Worm (Caenorhabditis elegans): ENCODE measurements around the gene lat-1.

ce11 chrII:8899357-8899748, 2.7 kb downstream of the lat-1 start:
- TF ChIP-seq aptf-2 (GFP tag; conservative IDR thresholded peaks at IDR 0.05) (no peak), rcor-1 (GFP tag; IDR thresholded peaks at IDR 0.05) (no peak), ama-1 (optimal IDR thresholded peaks at IDR 0.05) (no peak), ama-1 (GFP tag; optimal IDR thresholded peaks at IDR 0.05) (no peak), unc-62 (GFP tag; optimal IDR thresholded peaks at IDR 0.05) (no peak), Y95B8A.8 (GFP tag; IDR thresholded peaks at IDR 0.05) (no peak), lag-1 (GFP tag; IDR thresholded peaks at IDR 0.05) (no peak), cebp-2 (GFP tag; IDR thresholded peaks at IDR 0.05) (no peak), hsf-1 (GFP tag; IDR thresholded peaks at IDR 0.05) (no peak), hlh-12 (tag; optimal IDR thresholded peaks at IDR 0.05) (no peak), him-1 (tag; optimal IDR thresholded peaks at IDR 0.05) (no peak)

All from whole organism, young adult.